Worm (Caenorhabditis elegans): ENCODE data around the gene inx-11.

inx-11 gene

DNA sequence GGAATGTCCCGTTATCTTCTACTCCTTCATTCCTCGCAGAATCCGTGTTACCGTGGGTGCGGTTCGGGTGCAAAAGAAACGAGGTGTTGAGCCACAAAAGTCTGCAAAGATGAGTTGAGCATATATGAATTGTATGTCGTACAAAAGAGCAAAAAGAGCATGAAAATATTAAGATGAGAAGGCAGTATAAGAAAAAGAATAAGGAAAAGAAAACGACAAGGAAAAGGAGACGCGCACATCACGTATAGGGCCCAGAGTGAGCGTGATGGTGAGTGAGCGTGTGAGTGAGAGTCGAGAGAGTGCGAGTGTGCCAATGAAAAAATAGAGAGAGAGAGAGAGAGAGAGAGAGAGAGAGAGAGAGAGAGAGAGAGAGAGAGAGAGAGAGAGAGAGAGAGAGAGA, 24.1 kb upstream of the inx-11 start, which contains the start of gene egl-10:
Gene egl-10, minus strand, starts transcription at position 101 of the 400 bp plus-strand sequence.
- TF ChIP-seq ceh-82 (tag; optimal IDR thresholded peaks at IDR 0.05) (no peak), ZK546.5 (tag; optimal IDR thresholded peaks at IDR 0.05) (no peak), nhr-129 (tag; optimal IDR thresholded peaks at IDR 0.05) (peak; percentile 14), unc-39 (tag; optimal IDR thresholded peaks at IDR 0.05) (no peak), sma-3 (GFP tag; optimal IDR thresholded peaks at IDR 0.05) (no peak), sma-9 (GFP tag; optimal IDR thresholded peaks at IDR 0.05) (peak; percentile 26), sma-9 (tag; optimal IDR thresholded peaks at IDR 0.05) (no peak), R02D3.7 (tag; optimal IDR thresholded peaks at IDR 0.05) (no peak), elt-1 (tag; optimal IDR thresholded peaks at IDR 0.05) (no peak), egl-27 (tag; optimal IDR thresholded peaks at IDR 0.05) (no peak), ama-1 (optimal IDR thresholded peaks at IDR 0.05) (no peak), ceh-16 (tag; optimal IDR thresholded peaks at IDR 0.05) (no peak), lsy-2 (tag; optimal IDR thresholded peaks at IDR 0.05) (peak in 1 of 2 experiments; percentile 8), gmeb-1 (tag; optimal IDR thresholded peaks at IDR 0.05) (no peak)

ce11 chrV:12465399-12465798, 21.6 kb upstream of the inx-11 start:
- TF ChIP-seq mdl-1 (tag; optimal IDR thresholded peaks at IDR 0.05) (peak in 1 of 2 experiments; percentile 67), unc-55 (GFP tag; optimal IDR thresholded peaks at IDR 0.05) (peak; percentile 90), nhr-25 (tag; optimal IDR thresholded peaks at IDR 0.05) (peak; percentile 63), sma-9 (GFP tag; optimal IDR thresholded peaks at IDR 0.05) (peak; percentile 95), sma-9 (tag; optimal IDR thresholded peaks at IDR 0.05) (peak; percentile 23), peb-1 (tag; optimal IDR thresholded peaks at IDR 0.05) (no peak), egl-27 (tag; optimal IDR thresholded peaks at IDR 0.05) (peak; percentile 79), blmp-1 (tag; optimal IDR thresholded peaks at IDR 0.05; ENCODE audit: insufficient read depth) (peak; percentile 26), lin-13 (GFP tag; optimal IDR thresholded peaks at IDR 0.05) (peak; percentile 64), F13H6.1 (tag; optimal IDR thresholded peaks at IDR 0.05) (peak; percentile 96), mab-5 (tag; optimal IDR thresholded peaks at IDR 0.05) (peak; percentile 21), nhr-21 (tag; optimal IDR thresholded peaks at IDR 0.05) (peak; percentile 66), crh-2 (tag; optimal IDR thresholded peaks at IDR 0.05) (peak; percentile 89), Y55F3AM.14 (GFP tag; optimal IDR thresholded peaks at IDR 0.05) (peak; percentile 73), C34F6.9 (tag; optimal IDR thresholded peaks at IDR 0.05) (peak; percentile 96), snpc-4 (tag; optimal IDR thresholded peaks at IDR 0.05) (peak; percentile 32), lin-11 (tag; optimal IDR thresholded peaks at IDR 0.05) (peak; percentile 63), ZK546.5 (tag; optimal IDR thresholded peaks at IDR 0.05) (no peak), lsy-2 (tag; optimal IDR thresholded peaks at IDR 0.05) (peak; percentile 55 to 84), nhr-77 (tag; optimal IDR thresholded peaks at IDR 0.05) (no peak), sma-3 (GFP tag; optimal IDR thresholded peaks at IDR 0.05) (peak; percentile 53), gmeb-1 (tag; optimal IDR thresholded peaks at IDR 0.05) (peak; percentile 55), ztf-4 (tag; optimal IDR thresholded peaks at IDR 0.05) (peak; percentile 59), ceh-16 (tag; optimal IDR thresholded peaks at IDR 0.05) (no peak), fos-1 (tag; optimal IDR thresholded peaks at IDR 0.05) (peak; percentile 20), zag-1 (tag; optimal IDR thresholded peaks at IDR 0.05) (peak; percentile 93), sem-4 (tag; optimal IDR thresholded peaks at IDR 0.05) (peak; percentile 80), ztf-11 (tag; optimal IDR thresholded peaks at IDR 0.05) (no peak), nhr-129 (tag; optimal IDR thresholded peaks at IDR 0.05) (peak; percentile 86), ceh-82 (tag; optimal IDR thresholded peaks at IDR 0.05) (no peak)

- TF ChIP-seq F13H6.1 (tag; optimal IDR thresholded peaks at IDR 0.05) = peak; percentile 7
- TF ChIP-seq lin-39 (tag; optimal IDR thresholded peaks at IDR 0.05) = no peak
- no peak for TF ChIP-seq aly-2 (tag; optimal IDR thresholded peaks at IDR 0.05)
- TF ChIP-seq nhr-6 (tag; optimal IDR thresholded peaks at IDR 0.05) = no peak
- peak; percentile 45 for TF ChIP-seq sma-9 (GFP tag; optimal IDR thresholded peaks at IDR 0.05)
- no peak for TF ChIP-seq sma-9 (tag; optimal IDR thresholded peaks at IDR 0.05)
- no peak for TF ChIP-seq zag-1 (tag; optimal IDR thresholded peaks at IDR 0.05)
- no peak for TF ChIP-seq snpc-4 (tag; optimal IDR thresholded peaks at IDR 0.05)
Measured at ce11 chrV:12466653-12467052, 20.4 kb upstream of the inx-11 start.

- TF ChIP-seq dmd-4 (tag; optimal IDR thresholded peaks at IDR 0.05) = no peak
- no peak for TF ChIP-seq R02D3.7 (tag; optimal IDR thresholded peaks at IDR 0.05)
- no peak for TF ChIP-seq aly-2 (tag; optimal IDR thresholded peaks at IDR 0.05)
- no peak for TF ChIP-seq mab-5 (tag; optimal IDR thresholded peaks at IDR 0.05)
- TF ChIP-seq sma-9 (GFP tag; optimal IDR thresholded peaks at IDR 0.05) = peak; percentile 67
- no peak for TF ChIP-seq sma-9 (tag; optimal IDR thresholded peaks at IDR 0.05)
- TF ChIP-seq nhr-21 (tag; optimal IDR thresholded peaks at IDR 0.05) = no peak
- peak; percentile 21 for TF ChIP-seq crh-2 (tag; optimal IDR thresholded peaks at IDR 0.05)
- peak; percentile 26 for TF ChIP-seq F13H6.1 (tag; optimal IDR thresholded peaks at IDR 0.05)
- no peak for TF ChIP-seq sem-4 (tag; optimal IDR thresholded peaks at IDR 0.05)
- peak; percentile 96 for TF ChIP-seq fos-1 (tag; optimal IDR thresholded peaks at IDR 0.05)
- no peak for TF ChIP-seq egl-27 (tag; optimal IDR thresholded peaks at IDR 0.05)
- no peak for TF ChIP-seq C34F6.9 (tag; optimal IDR thresholded peaks at IDR 0.05)
- TF ChIP-seq Y55F3AM.14 (GFP tag; optimal IDR thresholded peaks at IDR 0.05) = no peak
- no peak for TF ChIP-seq nhr-11 (tag; optimal IDR thresholded peaks at IDR 0.05)
- TF ChIP-seq gmeb-1 (tag; optimal IDR thresholded peaks at IDR 0.05) = peak; percentile 31
- TF ChIP-seq unc-62 (GFP tag; optimal IDR thresholded peaks at IDR 0.05) = no peak
- no peak for TF ChIP-seq blmp-1 (tag; optimal IDR thresholded peaks at IDR 0.05; ENCODE audit: insufficient read depth)
- no peak for TF ChIP-seq elt-3 (tag; optimal IDR thresholded peaks at IDR 0.05)
- no peak for TF ChIP-seq unc-39 (tag; optimal IDR thresholded peaks at IDR 0.05)
- no peak for TF ChIP-seq lin-11 (tag; optimal IDR thresholded peaks at IDR 0.05)
- no peak for TF ChIP-seq unc-55 (GFP tag; optimal IDR thresholded peaks at IDR 0.05)
- TF ChIP-seq alr-1 (tag; optimal IDR thresholded peaks at IDR 0.05) = no peak
- no peak for TF ChIP-seq ztf-11 (tag; optimal IDR thresholded peaks at IDR 0.05)
- no peak for TF ChIP-seq nhr-77 (tag; optimal IDR thresholded peaks at IDR 0.05)
- no peak for TF ChIP-seq zag-1 (tag; optimal IDR thresholded peaks at IDR 0.05)
- TF ChIP-seq ceh-82 (tag; optimal IDR thresholded peaks at IDR 0.05) = no peak
Measured at ce11 chrV:12467755-12468154, 19.3 kb upstream of the inx-11 start.
